Worm (Caenorhabditis elegans): ENCODE results near the gene C02B8.3.

Gene C02B8.3

DNA sequence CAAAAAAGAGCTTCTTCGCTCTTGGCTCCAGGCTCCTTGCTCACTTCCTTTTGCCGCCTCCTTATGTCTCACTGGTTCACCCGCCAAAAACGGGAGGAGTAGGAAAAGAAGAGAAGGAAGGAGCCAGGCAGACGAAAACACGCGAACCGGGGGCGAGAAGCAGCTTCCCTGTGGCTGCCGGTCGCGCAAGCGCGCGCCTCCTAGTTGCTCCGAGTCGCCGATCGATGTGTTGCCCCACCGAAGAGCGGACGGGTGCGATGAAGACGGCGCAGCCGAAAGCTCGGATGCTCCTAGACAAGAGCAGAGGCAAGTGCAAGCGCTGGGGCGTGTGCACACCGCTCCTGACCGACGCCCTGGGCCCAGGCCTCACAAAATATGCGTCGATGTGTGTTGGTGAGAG lies 24.3 kb downstream of the C02B8.3 start (continued):
- TF ChIP-seq Y95B8A.8 (GFP tag; IDR thresholded peaks at IDR 0.05) (no peak), lsl-1 (GFP tag; optimal IDR thresholded peaks at IDR 0.05) (no peak), ceh-58 (GFP tag; IDR thresholded peaks at IDR 0.05) (no peak), F55B11.4 (tag; optimal IDR thresholded peaks at IDR 0.05; ENCODE audit: borderline replicate concordance, insufficient read depth) (no peak), chd-7 (tag; optimal IDR thresholded peaks at IDR 0.05) (peak; percentile 70), mxl-1 (tag; optimal IDR thresholded peaks at IDR 0.05) (no peak), fkh-3 (tag; optimal IDR thresholded peaks at IDR 0.05) (peak; percentile 3), rcor-1 (GFP tag; IDR thresholded peaks at IDR 0.05) (peak; percentile 83), ztf-3 (GFP tag; optimal IDR thresholded peaks at IDR 0.05) (no peak), sdz-38 (tag; optimal IDR thresholded peaks at IDR 0.05) (no peak), dpl-1 (GFP tag; optimal IDR thresholded peaks at IDR 0.05) (no peak), F22D6.2 (tag; optimal IDR thresholded peaks at IDR 0.05) (no peak), pha-4 (tag; optimal IDR thresholded peaks at IDR 0.05) (no peak), zim-3 (tag; optimal IDR thresholded peaks at IDR 0.05) (no peak), bed-2 (GFP tag; IDR thresholded peaks at IDR 0.05) (no peak), tlf-1 (GFP tag; optimal IDR thresholded peaks at IDR 0.05) (no peak), hsf-1 (GFP tag; IDR thresholded peaks at IDR 0.05) (no peak), ceh-91 (GFP tag; IDR thresholded peaks at IDR 0.05) (no peak), hrde-1 (tag; optimal IDR thresholded peaks at IDR 0.05; ENCODE audit: borderline replicate concordance) (no peak), lir-1 (GFP tag; conservative IDR thresholded peaks at IDR 0.05) (peak; percentile 56), madf-3 (GFP tag; IDR thresholded peaks at IDR 0.05) (no peak), snpc-4 (GFP tag; optimal IDR thresholded peaks at IDR 0.05) (no peak), snpc-4 (tag; optimal IDR thresholded peaks at IDR 0.05) (no peak), mes-4 (tag; optimal IDR thresholded peaks at IDR 0.05) (no peak), lsy-27 (tag; optimal IDR thresholded peaks at IDR 0.05; ENCODE audit: borderline replicate concordance, insufficient read depth) (no peak), somi-1 (GFP tag; optimal IDR thresholded peaks at IDR 0.05) (peak; percentile 51), madf-10 (tag; optimal IDR thresholded peaks at IDR 0.05) (no peak), aptf-2 (GFP tag; conservative IDR thresholded peaks at IDR 0.05) (no peak), ztf-26 (tag; optimal IDR thresholded peaks at IDR 0.05) (peak; percentile 45), nfyb-1 (GFP tag; IDR thresholded peaks at IDR 0.05) (no peak), T07F8.4 (tag; optimal IDR thresholded peaks at IDR 0.05) (no peak), K11D2.4 (GFP tag; IDR thresholded peaks at IDR 0.05) (0 out of 2 replicates have a peak, but pooled peaks have one; percentile 51), F23B12.7 (tag; optimal IDR thresholded peaks at IDR 0.05; ENCODE audit: insufficient read depth) (no peak), nfya-2 (GFP tag; IDR thresholded peaks at IDR 0.05) (no peak), ztf-6 (GFP tag; IDR thresholded peaks at IDR 0.05) (0 out of 2 replicates have a peak, but pooled peaks have one; percentile 9), aptf-3 (GFP tag; IDR thresholded peaks at IDR 0.05) (0 out of 2 replicates have a peak, but pooled peaks have one; percentile 66), D2030.7 (GFP tag; IDR thresholded peaks at IDR 0.05) (no peak), F33H1.4 (GFP tag; IDR thresholded peaks at IDR 0.05) (no peak)

DNA sequence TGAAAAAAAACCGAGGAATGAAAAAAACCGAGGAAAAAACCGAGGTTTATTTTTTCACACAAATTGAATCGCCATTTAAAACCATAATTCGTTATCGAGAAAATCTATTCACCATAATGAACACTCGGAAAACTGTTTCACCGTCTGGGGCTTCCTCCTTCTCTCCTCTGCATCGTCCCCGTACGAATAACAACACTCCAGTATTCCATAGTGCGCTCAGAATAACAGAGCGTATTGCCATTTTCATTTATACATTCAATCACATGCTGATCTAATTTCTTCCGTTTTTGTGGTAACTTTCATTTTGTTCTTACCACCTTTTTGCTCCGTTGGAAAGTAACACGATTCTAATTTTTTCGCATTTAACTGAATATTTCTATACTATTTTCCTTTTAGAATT lies 30.3 kb downstream of the C02B8.3 start, which contains the start of gene C17H11.2:
Gene C17H11.2, plus strand, starts transcription at position 397 of the 400 bp plus-strand sequence.
- TF ChIP-seq T07F8.4 (tag; optimal IDR thresholded peaks at IDR 0.05), result no peak
- peak; percentile 23; the same call in 1 of the 2 replicates for TF ChIP-seq hmg-1.2 (GFP tag; IDR thresholded peaks at IDR 0.05)
- TF ChIP-seq attf-3 (GFP tag; conservative IDR thresholded peaks at IDR 0.05), result peak; percentile 69

Measured in whole organism, young adult.